Fruit fly (Drosophila melanogaster) whole organism, embryonic: ENCODE results near the gene Fcp3C.
A peak's percentile ranks its signal among the peaks of the same experiment; 100 is the strongest.

Experiments
- BEAF-32 ChIP-seq: fragments of 200-800 bp; sonication (Bioruptor generic); optimal IDR thresholded peaks from 3 replicates; lab custom pipeline; 2017; ENCODE audit warnings: missing biosample characterization, missing genetic modification characterization, mild to moderate bottlenecking, moderate library complexity, missing genetic modification reagents
- CG10565 ChIP-seq: fragments of 200-800 bp; sonication (Bioruptor generic); optimal IDR thresholded peaks from 3 replicates; lab custom pipeline; 2016; ENCODE audit warnings: missing biosample characterization, mild to moderate bottlenecking, missing genetic modification characterization
- CG13123 ChIP-seq: fragments of 200-800 bp; sonication (Bioruptor generic); optimal IDR thresholded peaks from 2 replicates; lab custom pipeline; 2016; ENCODE audit warnings: missing biosample characterization, missing genetic modification characterization
- CG14667 ChIP-seq: fragments of 200-800 bp; sonication (Bioruptor generic); IDR thresholded peaks from 2 replicates; pipeline ENCODE4 v1.3.6; 2022; ENCODE audit warnings: missing biosample characterization, missing genetic modification characterization
- CG15696 ChIP-seq: fragments of 200-800 bp; sonication (Bioruptor generic); optimal IDR thresholded peaks from 2 replicates; lab custom pipeline; 2019; ENCODE audit warnings: missing biosample characterization, mild to moderate bottlenecking, missing genetic modification characterization, moderate library complexity
- CG17359 ChIP-seq: fragments of 200-800 bp; sonication (Bioruptor generic); optimal IDR thresholded peaks from 3 replicates; lab custom pipeline; 2018; ENCODE audit warnings: missing biosample characterization, mild to moderate bottlenecking, missing genetic modification characterization, moderate library complexity
- CG2120 ChIP-seq: fragments of 200-800 bp; sonication (Bioruptor generic); optimal IDR thresholded peaks from 3 replicates; lab custom pipeline; 2016; ENCODE audit warnings: missing biosample characterization, missing genetic modification characterization
- CG2202 ChIP-seq: fragments of 200-800 bp; sonication (Bioruptor generic); optimal IDR thresholded peaks from 2 replicates; lab custom pipeline; 2018; ENCODE audit warnings: missing biosample characterization, mild to moderate bottlenecking, missing genetic modification characterization
- CG2678 ChIP-seq: fragments of 200-800 bp; sonication (Bioruptor generic); optimal IDR thresholded peaks from 3 replicates; lab custom pipeline; 2019; ENCODE audit warnings: missing biosample characterization, mild to moderate bottlenecking, missing genetic modification characterization, moderate library complexity
- CG30431 ChIP-seq: fragments of 200-800 bp; sonication (Bioruptor generic); optimal IDR thresholded peaks from 2 replicates; lab custom pipeline; 2017; ENCODE audit warnings: missing biosample characterization, missing genetic modification characterization
- CG3838 ChIP-seq: fragments of 200-800 bp; sonication (Bioruptor generic); optimal IDR thresholded peaks from 3 replicates; lab custom pipeline; 2016; ENCODE audit warnings: missing biosample characterization, missing genetic modification characterization
- CG4820 ChIP-seq: fragments of 200-800 bp; sonication (Bioruptor generic); optimal IDR thresholded peaks from 3 replicates; lab custom pipeline; 2016; ENCODE audit warnings: missing biosample characterization, missing genetic modification characterization
- CG6654 ChIP-seq: fragments of 200-800 bp; sonication (Bioruptor generic); optimal IDR thresholded peaks from 2 replicates; lab custom pipeline; 2017; ENCODE audit warnings: missing biosample characterization, mild to moderate bottlenecking, missing genetic modification characterization
- CG7745 ChIP-seq: fragments of 200-800 bp; sonication (Bioruptor generic); optimal IDR thresholded peaks from 2 replicates; lab custom pipeline; 2018; ENCODE audit warnings: missing biosample characterization, mild to moderate bottlenecking, missing genetic modification characterization, moderate library complexity
- CG7928 ChIP-seq: fragments of 200-800 bp; sonication (Bioruptor generic); optimal IDR thresholded peaks from 2 replicates; lab custom pipeline; 2017; ENCODE audit warnings: missing biosample characterization, mild to moderate bottlenecking, missing genetic modification characterization
- CG8089 ChIP-seq: fragments of 200-800 bp; sonication (Bioruptor generic); optimal IDR thresholded peaks from 3 replicates; lab custom pipeline; 2016; ENCODE audit warnings: missing biosample characterization, missing genetic modification characterization
- Camta ChIP-seq: fragments of 200-800 bp; sonication (Bioruptor generic); optimal IDR thresholded peaks from 2 replicates; lab custom pipeline; 2016; ENCODE audit warnings: missing biosample characterization, missing genetic modification characterization
- Dad ChIP-seq: fragments of 200-800 bp; sonication (Bioruptor generic); optimal IDR thresholded peaks from 3 replicates; lab custom pipeline; 2016; ENCODE audit warnings: missing biosample characterization, missing genetic modification characterization
- Doc3 ChIP-seq: fragments of 200-800 bp; sonication (Bioruptor generic); IDR thresholded peaks from 3 replicates; pipeline ENCODE4 v1.3.6; 2022; ENCODE audit warnings: missing biosample characterization, missing genetic modification characterization; ENCODE audit not compliant: partially characterized antibody
- Dref ChIP-seq: fragments of 200-800 bp; sonication (Bioruptor generic); IDR thresholded peaks from 2 replicates; pipeline ENCODE4 v1.3.6; 2022; ENCODE audit warnings: missing biosample characterization, missing genetic modification characterization
- H2.0 ChIP-seq: fragments of 200-800 bp; sonication (Bioruptor generic); IDR thresholded peaks from 2 replicates; pipeline ENCODE4 v1.3.6; 2022; ENCODE audit warnings: missing biosample characterization, missing genetic modification characterization
- HLHmδ ChIP-seq: fragments of 200-800 bp; sonication (Bioruptor generic); optimal IDR thresholded peaks from 2 replicates; lab custom pipeline; 2018; ENCODE audit warnings: missing biosample characterization, mild to moderate bottlenecking, missing genetic modification characterization, moderate library complexity
- Hsf ChIP-seq: fragments of 200-800 bp; sonication (Bioruptor generic); optimal IDR thresholded peaks from 3 replicates; lab custom pipeline; 2016; ENCODE audit warnings: missing biosample characterization, missing genetic modification characterization
- NFAT ChIP-seq: fragments of 200-800 bp; sonication (Bioruptor generic); IDR thresholded peaks from 2 replicates; pipeline ENCODE4 v1.3.6; 2022; ENCODE audit warnings: missing biosample characterization, missing genetic modification characterization
- Nf-YC ChIP-seq: fragments of 200-800 bp; optimal IDR thresholded peaks from 3 replicates; lab custom pipeline; 2019; ENCODE audit warnings: missing biosample characterization, mild to moderate bottlenecking, missing genetic modification characterization, moderate library complexity
- Scr ChIP-seq: fragments of 200-800 bp; sonication (Bioruptor generic); IDR thresholded peaks from 2 replicates; pipeline ENCODE4 v1.3.6; 2022; ENCODE audit warnings: missing biosample characterization, missing genetic modification characterization; ENCODE audit not compliant: partially characterized antibody
- Ssrp ChIP-seq: fragments of 200-800 bp; sonication (Bioruptor generic); optimal IDR thresholded peaks from 2 replicates; lab custom pipeline; 2018; ENCODE audit warnings: missing biosample characterization, mild to moderate bottlenecking, missing genetic modification characterization, moderate library complexity
- Xrp1 ChIP-seq: fragments of 200-800 bp; sonication (Bioruptor generic); IDR thresholded peaks from 2 replicates; pipeline ENCODE4 v1.3.6; 2022; ENCODE audit warnings: missing biosample characterization, missing genetic modification characterization
- ac ChIP-seq: fragments of 200-800 bp; sonication (Bioruptor generic); optimal IDR thresholded peaks from 3 replicates; lab custom pipeline; 2017; ENCODE audit warnings: missing biosample characterization, mild to moderate bottlenecking, missing genetic modification characterization
- ara ChIP-seq: fragments of 200-800 bp; sonication (Bioruptor generic); IDR thresholded peaks from 2 replicates; pipeline ENCODE4 v1.3.6; 2022; ENCODE audit warnings: missing biosample characterization, missing genetic modification characterization
- ash1 ChIP-seq: fragments of 200-800 bp; sonication (Bioruptor generic); optimal IDR thresholded peaks from 2 replicates; lab custom pipeline; 2018; ENCODE audit warnings: missing biosample characterization, mild to moderate bottlenecking, missing genetic modification characterization
- bsh ChIP-seq, 2 experiments: fragments of 200-800 bp; sonication (Bioruptor generic); optimal IDR thresholded peaks; 2 replicates each; lab custom pipeline; 2017 to 2018; ENCODE audit warnings: mild to moderate bottlenecking in 2 of 2, missing biosample characterization in 2 of 2, missing genetic modification characterization in 2 of 2, moderate library complexity in 1 of 2
- chif ChIP-seq, 2 experiments: fragments of 200-800 bp; sonication (Bioruptor generic); optimal IDR thresholded peaks; 3 replicates each; lab custom pipeline; 2016; ENCODE audit warnings: missing biosample characterization in 2 of 2, missing genetic modification characterization in 2 of 2
- crol ChIP-seq: fragments of 200-800 bp; sonication (Bioruptor generic); IDR thresholded peaks from 2 replicates; pipeline ENCODE4 v1.3.6; 2022; ENCODE audit warnings: missing biosample characterization, missing genetic modification characterization
- dmrt11E ChIP-seq: fragments of 200-800 bp; sonication (Bioruptor generic); optimal IDR thresholded peaks from 3 replicates; lab custom pipeline; 2018; ENCODE audit warnings: missing biosample characterization, mild to moderate bottlenecking, missing genetic modification characterization, moderate library complexity
- grn ChIP-seq: fragments of 200-800 bp; sonication (Bioruptor generic); optimal IDR thresholded peaks from 3 replicates; lab custom pipeline; 2017; ENCODE audit warnings: missing biosample characterization, missing genetic modification characterization
- jing ChIP-seq: fragments of 200-800 bp; sonication (Bioruptor generic); optimal IDR thresholded peaks from 2 replicates; lab custom pipeline; 2018; ENCODE audit warnings: missing biosample characterization, mild to moderate bottlenecking, missing genetic modification characterization
- kah ChIP-seq: fragments of 200-800 bp; sonication (Bioruptor generic); optimal IDR thresholded peaks from 2 replicates; lab custom pipeline; 2018; ENCODE audit warnings: missing biosample characterization, mild to moderate bottlenecking, missing genetic modification characterization
- kni ChIP-seq: fragments of 200-800 bp; sonication (Bioruptor generic); optimal IDR thresholded peaks from 3 replicates; lab custom pipeline; 2017; ENCODE audit warnings: mild to moderate bottlenecking, missing biosample characterization, missing genetic modification reagents, missing genetic modification characterization
- knrl ChIP-seq: fragments of 200-800 bp; sonication (Bioruptor generic); IDR thresholded peaks from 3 replicates; pipeline ENCODE4 v1.3.6; 2022; ENCODE audit warnings: missing biosample characterization, missing genetic modification characterization; ENCODE audit not compliant: partially characterized antibody
- luna ChIP-seq: fragments of 200-800 bp; sonication (Bioruptor generic); optimal IDR thresholded peaks from 2 replicates; lab custom pipeline; 2016; ENCODE audit warnings: missing biosample characterization, missing genetic modification characterization
- nerfin-2 ChIP-seq: fragments of 200-800 bp; sonication (Bioruptor generic); IDR thresholded peaks from 2 replicates; pipeline ENCODE4 v1.3.6; 2022; ENCODE audit warnings: missing biosample characterization, missing genetic modification characterization; ENCODE audit not compliant: partially characterized antibody
- nom ChIP-seq: fragments of 200-800 bp; sonication (Bioruptor generic); optimal IDR thresholded peaks from 2 replicates; lab custom pipeline; 2017; ENCODE audit warnings: missing biosample characterization, missing genetic modification characterization, mild to moderate bottlenecking, moderate library complexity, missing genetic modification reagents
- pfk ChIP-seq: fragments of 200-800 bp; sonication (Bioruptor generic); optimal IDR thresholded peaks from 2 replicates; lab custom pipeline; 2018; ENCODE audit warnings: missing biosample characterization, mild to moderate bottlenecking, missing genetic modification characterization, moderate library complexity
- psq ChIP-seq: fragments of 200-800 bp; sonication (Bioruptor generic); optimal IDR thresholded peaks from 2 replicates; lab custom pipeline; 2017; ENCODE audit warnings: missing biosample characterization, missing genetic modification characterization
- row ChIP-seq: fragments of 200-800 bp; sonication (Bioruptor generic); IDR thresholded peaks from 3 replicates; pipeline ENCODE4 v1.3.6; 2022; ENCODE audit warnings: missing biosample characterization, missing genetic modification characterization
- scrt ChIP-seq: fragments of 200-800 bp; sonication (Bioruptor generic); optimal IDR thresholded peaks from 2 replicates; lab custom pipeline; 2018; ENCODE audit warnings: missing biosample characterization, mild to moderate bottlenecking, missing genetic modification characterization, moderate library complexity
- usp ChIP-seq: fragments of >200 bp; optimal IDR thresholded peaks from 2 replicates; lab custom pipeline; 2017; ENCODE audit warnings: missing biosample characterization, missing genetic modification characterization
- vvl ChIP-seq: fragments of 200-800 bp; sonication (Bioruptor generic); IDR thresholded peaks from 2 replicates; pipeline ENCODE4 v1.3.6; 2022; ENCODE audit warnings: missing biosample characterization, missing genetic modification characterization

Gene Fcp3C

DNA sequence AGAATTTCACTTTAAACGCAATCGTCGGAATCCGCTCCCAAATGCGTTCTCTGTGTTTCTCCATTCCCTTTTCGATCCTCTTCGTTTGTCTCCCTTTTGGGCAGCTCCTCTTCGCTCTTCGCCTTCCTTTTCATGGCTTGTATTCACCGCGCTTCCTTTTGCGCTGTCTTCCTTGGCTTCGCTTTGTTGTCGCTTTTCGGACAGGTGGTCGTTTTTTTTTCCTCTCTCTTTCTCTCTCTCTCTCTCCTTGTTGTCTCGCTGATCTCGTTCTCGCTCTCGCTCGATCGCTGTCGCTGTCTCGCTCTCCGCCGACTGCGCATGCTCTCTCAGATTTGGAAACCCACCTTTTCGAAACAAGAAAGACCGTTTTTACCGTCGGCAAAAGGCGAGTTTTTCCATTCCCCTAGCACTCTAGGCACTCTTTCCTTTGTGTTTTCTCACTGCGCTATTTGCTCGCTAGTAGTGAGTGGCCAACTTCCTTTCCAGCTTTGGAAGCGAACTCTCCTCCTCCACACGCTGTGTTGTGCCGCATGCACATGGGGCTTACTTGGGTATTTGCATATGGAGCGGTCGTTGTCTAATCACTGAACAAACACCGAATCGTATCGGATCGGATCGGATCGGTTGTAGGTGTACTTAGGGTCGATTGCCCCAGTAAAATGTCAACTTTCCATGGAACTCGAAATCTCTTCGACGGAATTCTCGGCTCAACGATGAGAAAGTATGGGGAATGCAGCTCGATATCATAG lies 37.8 kb downstream of the Fcp3C start:
- TF ChIP-seq pfk, result peak; percentile 36
- TF ChIP-seq crol (GFP tag; lab: Robert Waterston, UW), result no peak
- peak; percentile 94 for TF ChIP-seq kah (GFP tag; lab: Kevin White, UChicago)
- peak; percentile 61 for TF ChIP-seq CG15696 (tag; lab: Kevin White, UChicago)
- no peak for TF ChIP-seq CG4820 (GFP tag; lab: Kevin White, UChicago)
- peak; percentile 3 for TF ChIP-seq CG13123
- TF ChIP-seq nerfin-2 (GFP tag; lab: Robert Waterston, UW), result no peak
- no peak for TF ChIP-seq Hsf (GFP tag; lab: Kevin White, UChicago)
- peak; percentile 32 for TF ChIP-seq ac (GFP tag; lab: Kevin White, UChicago)
- TF ChIP-seq CG7745 (tag; lab: Kevin White, UChicago), result no peak
- TF ChIP-seq ara, result peak; percentile 33; the same call in 1 of the 2 replicates
- no peak for TF ChIP-seq BEAF-32
- peak; percentile 39 for TF ChIP-seq HLHmδ (GFP tag; lab: Kevin White, UChicago)
- TF ChIP-seq Doc3 (GFP tag; lab: Robert Waterston, UW), result no peak
- no peak for TF ChIP-seq scrt (GFP tag; lab: Kevin White, UChicago)
- TF ChIP-seq bsh (GFP tag; optimal IDR thresholded peaks at IDR 0.05; lab: Kevin White, UChicago), result peak in 1 of 2 experiments; percentile 20
- no peak for TF ChIP-seq H2.0 (GFP tag; lab: Robert Waterston, UW)
- peak; percentile 64 for TF ChIP-seq Xrp1
- TF ChIP-seq jing (GFP tag; lab: Kevin White, UChicago), result no peak
- peak; percentile 0 for TF ChIP-seq CG17359 (tag; lab: Kevin White, UChicago)
- no peak for TF ChIP-seq CG14667 (GFP tag; lab: Robert Waterston, UW)
- TF ChIP-seq CG10565 (GFP tag; lab: Kevin White, UChicago), result no peak
- peak; percentile 32; the same call in 1 of the 2 replicates for TF ChIP-seq vvl
- TF ChIP-seq CG2202 (tag; lab: Kevin White, UChicago), result peak; percentile 47
- TF ChIP-seq nom (GFP tag; lab: Kevin White, UChicago), result peak; percentile 34
- TF ChIP-seq chif (GFP tag; optimal IDR thresholded peaks at IDR 0.05; lab: Kevin White, UChicago), result peak; percentile 0 to 31
- no peak for TF ChIP-seq Scr (GFP tag; lab: Robert Waterston, UW)
- TF ChIP-seq Nf-YC (tag; lab: Kevin White, UChicago), result no peak
- peak; percentile 12 for TF ChIP-seq CG8089
- peak; percentile 82 for TF ChIP-seq psq (GFP tag; lab: Kevin White, UChicago)
- no peak for TF ChIP-seq usp
- TF ChIP-seq CG2678 (tag; lab: Kevin White, UChicago), result peak; percentile 11
- TF ChIP-seq ash1 (GFP tag; lab: Kevin White, UChicago), result peak; percentile 28
- TF ChIP-seq CG3838 (GFP tag; lab: Kevin White, UChicago), result no peak
- TF ChIP-seq Dref (GFP tag; lab: Robert Waterston, UW), result no peak
- TF ChIP-seq kni (GFP tag; lab: Kevin White, UChicago), result peak; percentile 86
- TF ChIP-seq NFAT (GFP tag; lab: Robert Waterston, UW), result no peak
- no peak for TF ChIP-seq CG7928 (GFP tag; lab: Kevin White, UChicago)
- no peak for TF ChIP-seq Camta
- TF ChIP-seq luna, result no peak
- no peak for TF ChIP-seq Dad (GFP tag; lab: Kevin White, UChicago)
- no peak for TF ChIP-seq CG30431 (GFP tag; lab: Kevin White, UChicago)
- peak; percentile 4 for TF ChIP-seq dmrt11E (tag; lab: Kevin White, UChicago)
- no peak for TF ChIP-seq row (GFP tag; lab: Robert Waterston, UW)
- TF ChIP-seq knrl (GFP tag; lab: Robert Waterston, UW), result no peak
- peak; percentile 67 for TF ChIP-seq grn (GFP tag; lab: Kevin White, UChicago)
- no peak for TF ChIP-seq CG2120 (GFP tag; lab: Kevin White, UChicago)
- no peak for TF ChIP-seq Ssrp (tag; lab: Kevin White, UChicago)
- TF ChIP-seq CG6654 (GFP tag; lab: Kevin White, UChicago), result no peak
